Worm (Caenorhabditis elegans) whole organism, young adult: ENCODE results near the gene str-207.

ENCODE experiments used
- Y95B8A.8 ChIP-seq: fragments of 200-800 bp; sonication (Bioruptor generic); IDR thresholded peaks from 2 replicates; pipeline ENCODE4 v1.3.6; 2022; ENCODE audit warnings: missing genetic modification reagents, missing genetic modification characterization, missing compliant biosample characterization
- ama-1 ChIP-seq, 3 experiments: fragments of 150-350 bp in 1 of 3; sonication (generic microtip) in 2 of 3; optimal IDR thresholded peaks; 2 replicates each; lab custom pipeline; 2014 to 2018; ENCODE audit warnings: missing biosample characterization in 2 of 3, missing genetic modification characterization in 2 of 3, missing genetic modification reagents in 2 of 3
- bed-1 ChIP-seq: fragments of 200-800 bp; sonication (Bioruptor generic); IDR thresholded peaks from 2 replicates; pipeline ENCODE4 v1.3.6; 2022; ENCODE audit warnings: missing genetic modification reagents, missing genetic modification characterization, missing compliant biosample characterization
- dox-1 ChIP-seq: fragments of 200-800 bp; sonication (Bioruptor generic); IDR thresholded peaks from 2 replicates; pipeline ENCODE4 v1.3.6; 2022; ENCODE audit warnings: missing genetic modification reagents, missing genetic modification characterization, missing compliant biosample characterization
- dpff-1 ChIP-seq: sonication (generic microtip); optimal IDR thresholded peaks from 2 replicates; lab custom pipeline; 2017; ENCODE audit warnings: mild to moderate bottlenecking, missing genetic modification characterization, missing compliant biosample characterization
- madf-10 ChIP-seq: sonication (generic microtip); optimal IDR thresholded peaks from 2 replicates; lab custom pipeline; 2016; ENCODE audit warnings: mild to moderate bottlenecking, missing genetic modification characterization, missing compliant biosample characterization
- rcor-1 ChIP-seq: fragments of 200-800 bp; sonication (Bioruptor generic); IDR thresholded peaks from 2 replicates; pipeline ENCODE4 v1.3.6; 2022; ENCODE audit warnings: missing genetic modification reagents, missing genetic modification characterization, missing compliant biosample characterization
- sdz-38 ChIP-seq: sonication (generic microtip); optimal IDR thresholded peaks from 2 replicates; lab custom pipeline; 2016; ENCODE audit warnings: missing genotype, missing genetic modification characterization, missing compliant biosample characterization
- unc-62 ChIP-seq: fragments of 150-350 bp; optimal IDR thresholded peaks from 2 replicates; lab custom pipeline; 2014; ENCODE audit warnings: missing biosample characterization, missing genetic modification reagents, missing genetic modification characterization
- zim-3 ChIP-seq: sonication (generic microtip); optimal IDR thresholded peaks from 2 replicates; lab custom pipeline; 2017; ENCODE audit warnings: mild to moderate bottlenecking, missing genetic modification characterization, moderate library complexity, missing compliant biosample characterization

- TF ChIP-seq ama-1 (optimal IDR thresholded peaks at IDR 0.05; lab: Kevin White, UChicago) (no peak), ama-1 (GFP tag; optimal IDR thresholded peaks at IDR 0.05; lab: Kevin White, UChicago) (no peak), zim-3 (tag; lab: Kevin White, UChicago) (no peak), dox-1 (GFP tag; lab: Robert Waterston, UW) (no peak), unc-62 (no peak), rcor-1 (GFP tag; lab: Robert Waterston, UW) (no peak), bed-1 (GFP tag; lab: Robert Waterston, UW) (no peak), Y95B8A.8 (GFP tag; lab: Robert Waterston, UW) (no peak), dpff-1 (tag; lab: Kevin White, UChicago) (no peak), sdz-38 (tag; lab: Kevin White, UChicago) (no peak), madf-10 (tag; lab: Kevin White, UChicago) (no peak)
Observed at ce11 chrV:4983091-4983490, 31.6 kb downstream of the str-207 start, which contains the start of gene srsx-13.
